Fruit fly (Drosophila melanogaster): ENCODE data around the gene CG18170.
A peak's percentile ranks its signal among the peaks of the same experiment; 100 is the strongest.

CG18170 gene

dm6 chr3L:1568225-1569161 lies 34.3 kb upstream of the CG18170 start, which contains the start of gene CG7879 (continued):
- TF ChIP-seq lab (GFP tag; optimal IDR thresholded peaks at IDR 0.05) (peak; percentile 42), CG13296 (GFP tag; optimal IDR thresholded peaks at IDR 0.05) (no peak), phol (tag; optimal IDR thresholded peaks at IDR 0.05) (peak; percentile 99), CG9876 (GFP tag; optimal IDR thresholded peaks at IDR 0.05) (no peak), CG16813 (GFP tag; IDR thresholded peaks at IDR 0.05; ENCODE audit: partially characterized antibody) (no peak; the same call in 2 of the 3 replicates), MBD-R2 (GFP tag; IDR thresholded peaks at IDR 0.05) (no peak; the same call in 1 of the 2 replicates), TFAM (GFP tag; optimal IDR thresholded peaks at IDR 0.05) (no peak), CG17361 (GFP tag; IDR thresholded peaks at IDR 0.05) (peak; percentile 71; the same call in 2 of the 3 replicates), sd (tag; optimal IDR thresholded peaks at IDR 0.05) (peak; percentile 34), lmd (GFP tag; IDR thresholded peaks at IDR 0.05) (peak; percentile 33; the same call in 1 of the 2 replicates), Mes4 (GFP tag; optimal IDR thresholded peaks at IDR 0.05) (no peak), Scr (GFP tag; IDR thresholded peaks at IDR 0.05; ENCODE audit: partially characterized antibody) (no peak), nau (GFP tag; optimal IDR thresholded peaks at IDR 0.05) (no peak), fd102C (GFP tag; optimal IDR thresholded peaks at IDR 0.05) (no peak), CG14667 (GFP tag; IDR thresholded peaks at IDR 0.05) (no peak), CG12299 (tag; optimal IDR thresholded peaks at IDR 0.05) (peak; percentile 26), CG42726 (GFP tag; IDR thresholded peaks at IDR 0.05; ENCODE audit: partially characterized antibody) (no peak), CG13424 (tag; optimal IDR thresholded peaks at IDR 0.05) (peak; percentile 29), so (GFP tag; IDR thresholded peaks at IDR 0.05) (no peak), Dp (GFP tag; optimal IDR thresholded peaks at IDR 0.05) (no peak), caup (GFP tag; optimal IDR thresholded peaks at IDR 0.05; ENCODE audit: severe bottlenecking) (peak; percentile 45), CG2202 (tag; optimal IDR thresholded peaks at IDR 0.05) (no peak), en (GFP tag; optimal IDR thresholded peaks at IDR 0.05) (no peak), CG18476 (GFP tag; optimal IDR thresholded peaks at IDR 0.05) (no peak), Lpt (GFP tag; optimal IDR thresholded peaks at IDR 0.05) (no peak), Six4 (GFP tag; optimal IDR thresholded peaks at IDR 0.05) (no peak), sc (optimal IDR thresholded peaks at IDR 0.05) (no peak), sc (GFP tag; optimal IDR thresholded peaks at IDR 0.05) (no peak), CG2116 (GFP tag; optimal IDR thresholded peaks at IDR 0.05) (no peak), CG18011 (GFP tag; optimal IDR thresholded peaks at IDR 0.05) (no peak), CG31224 (GFP tag; IDR thresholded peaks at IDR 0.05) (no peak), ase (GFP tag; IDR thresholded peaks at IDR 0.05) (0 out of 3 replicates have a peak, but pooled peaks have one; percentile 23), Ptx1 (GFP tag; IDR thresholded peaks at IDR 0.05) (no peak; the same call in 1 of the 2 replicates), seq (GFP tag; IDR thresholded peaks at IDR 0.05) (no peak; the same call in 1 of the 2 replicates), lola (GFP tag; optimal IDR thresholded peaks at IDR 0.05) (peak in 1 of 3 experiments; percentile 22), CG3281 (GFP tag; optimal IDR thresholded peaks at IDR 0.05) (no peak), Usf (GFP tag; optimal IDR thresholded peaks at IDR 0.05) (no peak), Doc3 (GFP tag; IDR thresholded peaks at IDR 0.05; ENCODE audit: partially characterized antibody) (no peak), Sry-δ (GFP tag; optimal IDR thresholded peaks at IDR 0.05) (no peak), CG11696 (GFP tag; IDR thresholded peaks at IDR 0.05) (no peak), CG11247 (GFP tag; IDR thresholded peaks at IDR 0.05) (no peak), CG4707 (GFP tag; optimal IDR thresholded peaks at IDR 0.05) (peak; percentile 19), fd3F (GFP tag; optimal IDR thresholded peaks at IDR 0.05) (no peak), CG12071 (GFP tag; optimal IDR thresholded peaks at IDR 0.05) (peak; percentile 9), CG4820 (GFP tag; optimal IDR thresholded peaks at IDR 0.05) (no peak), onecut (GFP tag; IDR thresholded peaks at IDR 0.05) (0 out of 2 replicates have a peak, but pooled peaks have one; percentile 5), Xrp1 (GFP tag; IDR thresholded peaks at IDR 0.05) (0 out of 2 replicates have a peak, but pooled peaks have one; percentile 13)

All from whole organism, embryonic.